Worm (Caenorhabditis elegans): ENCODE measurements around the gene xrn-2.

xrn-2 gene

ce11 chrII:14126841-14127240 lies 28.7 kb upstream of the xrn-2 start, which contains the start of gene K09E4.3:
Gene K09E4.3, minus strand, starts transcription at chrII:14126941.
- TF ChIP-seq lin-15B (tag; optimal IDR thresholded peaks at IDR 0.05) (no peak), hmg-11 (tag; optimal IDR thresholded peaks at IDR 0.05) (no peak), fos-1 (tag; optimal IDR thresholded peaks at IDR 0.05) (no peak), mml-1 (tag; optimal IDR thresholded peaks at IDR 0.05) (no peak), R02D3.7 (tag; optimal IDR thresholded peaks at IDR 0.05) (no peak), nhr-11 (tag; optimal IDR thresholded peaks at IDR 0.05) (no peak), nhr-67 (tag; optimal IDR thresholded peaks at IDR 0.05) (no peak), ztf-4 (tag; optimal IDR thresholded peaks at IDR 0.05) (no peak), elt-3 (tag; optimal IDR thresholded peaks at IDR 0.05) (no peak), egl-5 (tag; optimal IDR thresholded peaks at IDR 0.05) (no peak), nhr-25 (tag; optimal IDR thresholded peaks at IDR 0.05) (no peak)

ce11 chrII:14129191-14129590 lies 26.4 kb upstream of the xrn-2 start:
- TF ChIP-seq fkh-10 (GFP tag; optimal IDR thresholded peaks at IDR 0.05) (no peak), mdl-1 (tag; optimal IDR thresholded peaks at IDR 0.05) (no peak), R02D3.7 (tag; optimal IDR thresholded peaks at IDR 0.05) (no peak), pha-4 (tag; optimal IDR thresholded peaks at IDR 0.05) (no peak), sea-2 (GFP tag; optimal IDR thresholded peaks at IDR 0.05) (no peak), mml-1 (tag; optimal IDR thresholded peaks at IDR 0.05) (no peak), tbx-2 (tag; optimal IDR thresholded peaks at IDR 0.05) (no peak), nhr-25 (tag; optimal IDR thresholded peaks at IDR 0.05) (no peak), elt-2 (tag; optimal IDR thresholded peaks at IDR 0.05) (no peak)

DNA sequence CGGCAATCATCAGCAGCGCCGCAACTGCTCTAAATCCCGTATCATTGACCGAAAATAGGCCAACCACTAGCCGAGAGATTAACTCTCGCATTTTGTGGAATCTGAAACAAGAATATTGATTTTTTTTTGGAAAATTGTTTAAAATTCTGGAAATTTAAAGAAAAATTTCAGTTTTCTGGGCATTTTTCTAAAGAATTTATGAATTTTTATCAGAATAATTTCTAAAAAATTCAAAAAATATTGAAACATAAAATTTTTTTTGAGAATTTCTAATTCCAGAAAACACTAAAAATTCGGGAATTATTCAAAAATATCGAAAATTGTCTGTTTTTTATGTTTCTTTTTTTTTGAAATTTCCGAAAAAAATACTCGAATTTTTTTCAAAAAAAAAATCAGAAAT lies 22.8 kb upstream of the xrn-2 start, which contains the start of gene algn-3:
Gene algn-3 (minus strand): TSS at position 101 of the 400 bp plus-strand sequence.
- TF ChIP-seq egl-27 (tag; optimal IDR thresholded peaks at IDR 0.05) (no peak), nhr-23 (tag; optimal IDR thresholded peaks at IDR 0.05) (no peak), fos-1 (tag; optimal IDR thresholded peaks at IDR 0.05) (no peak), lin-39 (tag; optimal IDR thresholded peaks at IDR 0.05) (no peak), unc-62 (GFP tag; optimal IDR thresholded peaks at IDR 0.05) (no peak), ztf-4 (tag; optimal IDR thresholded peaks at IDR 0.05) (no peak), ceh-16 (tag; optimal IDR thresholded peaks at IDR 0.05) (no peak), mml-1 (tag; optimal IDR thresholded peaks at IDR 0.05) (no peak), lsy-12 (tag; optimal IDR thresholded peaks at IDR 0.05) (no peak), nfya-1 (tag; optimal IDR thresholded peaks at IDR 0.05; ENCODE audit: insufficient read depth) (no peak)

ce11 chrII:14136302-14136701 lies 19.3 kb upstream of the xrn-2 start:
- no peak for TF ChIP-seq elt-1 (tag; optimal IDR thresholded peaks at IDR 0.05)
- TF ChIP-seq egl-27 (tag; optimal IDR thresholded peaks at IDR 0.05) = no peak
- no peak for TF ChIP-seq jun-1 (tag; optimal IDR thresholded peaks at IDR 0.05)
- TF ChIP-seq nhr-77 (tag; optimal IDR thresholded peaks at IDR 0.05) = no peak
- no peak for TF ChIP-seq nhr-76 (tag; optimal IDR thresholded peaks at IDR 0.05)
- TF ChIP-seq ceh-28 (tag; optimal IDR thresholded peaks at IDR 0.05) = no peak
- TF ChIP-seq R02D3.7 (tag; optimal IDR thresholded peaks at IDR 0.05) = no peak
- TF ChIP-seq mml-1 (tag; optimal IDR thresholded peaks at IDR 0.05) = no peak
- TF ChIP-seq elt-2 (tag; optimal IDR thresholded peaks at IDR 0.05) = no peak

DNA sequence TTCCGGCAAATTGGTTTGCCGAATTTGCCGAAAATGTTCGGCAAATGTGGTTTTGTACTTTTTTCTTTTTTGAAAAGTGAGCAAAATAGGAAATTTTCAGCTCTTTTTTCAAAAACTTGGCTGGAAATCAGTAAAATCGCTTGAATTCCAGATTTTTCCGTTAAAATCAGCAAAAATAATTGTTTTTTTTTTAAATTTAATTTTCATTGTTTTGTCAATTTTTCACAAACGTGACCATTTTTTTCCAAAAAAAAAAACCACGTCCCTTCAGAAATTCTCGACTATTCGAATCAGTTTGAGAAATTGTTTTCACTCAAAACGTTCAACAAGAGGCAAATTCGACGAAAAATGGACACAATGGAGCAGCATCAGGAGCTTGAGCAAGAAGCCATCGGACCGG lies 18.0 kb upstream of the xrn-2 start, which contains the start of gene K09E4.1:
Gene K09E4.1 (plus strand): TSS at position 301 of the 400 bp plus-strand sequence.
- TF ChIP-seq nhr-43 (tag; optimal IDR thresholded peaks at IDR 0.05; ENCODE audit: poor library complexity, severe bottlenecking) (no peak), fkh-2 (tag; optimal IDR thresholded peaks at IDR 0.05) (no peak), R02D3.7 (tag; optimal IDR thresholded peaks at IDR 0.05) (no peak), ZK546.5 (tag; optimal IDR thresholded peaks at IDR 0.05) (no peak), daf-12 (tag; optimal IDR thresholded peaks at IDR 0.05) (no peak), zag-1 (tag; optimal IDR thresholded peaks at IDR 0.05) (no peak), jun-1 (tag; optimal IDR thresholded peaks at IDR 0.05) (no peak)

All from whole organism, L3 larva.